Fruit fly (Drosophila melanogaster) whole organism: ENCODE data around the gene CG31817.

Experiments used
- CG8478 ChIP-seq: fragments of >200 bp; optimal IDR thresholded peaks from 2 replicates; lab custom pipeline; 2018; ENCODE audit warnings: inconsistent platforms
- Dll ChIP-seq: fragments of >200 bp; optimal IDR thresholded peaks from 2 replicates; lab custom pipeline; 2017
- EcR ChIP-seq, 2 experiments: fragments of >200 bp; optimal IDR thresholded peaks; 2 replicates each; lab custom pipeline; 2017; ENCODE audit warnings: missing biosample characterization in 2 of 2, missing genetic modification characterization in 2 of 2, missing genetic modification reagents in 2 of 2
- pan ChIP-seq: fragments of >200 bp; optimal IDR thresholded peaks from 2 replicates; lab custom pipeline; 2017
- psq ChIP-seq: fragments of >200 bp; optimal IDR thresholded peaks from 2 replicates; lab custom pipeline; 2017
- usp ChIP-seq: fragments of >200 bp; optimal IDR thresholded peaks from 2 replicates; lab custom pipeline; 2017; ENCODE audit warnings: missing biosample characterization, missing genetic modification characterization, mixed read lengths

CG31817 gene

dm6 chr2L:16350160-16350633, 12.5 kb upstream of the CG31817 start:
- no peak for TF ChIP-seq Dll (lab: Kevin White, UChicago)
- no peak for TF ChIP-seq EcR (GFP tag; optimal IDR thresholded peaks at IDR 0.05; lab: Kevin White, UChicago)
- no peak for TF ChIP-seq usp (GFP tag; lab: Kevin White, UChicago)
- no peak for TF ChIP-seq pan
- TF ChIP-seq psq (lab: Kevin White, UChicago), result no peak
- no peak for TF ChIP-seq CG8478 (lab: Kevin White, UChicago)

DNA sequence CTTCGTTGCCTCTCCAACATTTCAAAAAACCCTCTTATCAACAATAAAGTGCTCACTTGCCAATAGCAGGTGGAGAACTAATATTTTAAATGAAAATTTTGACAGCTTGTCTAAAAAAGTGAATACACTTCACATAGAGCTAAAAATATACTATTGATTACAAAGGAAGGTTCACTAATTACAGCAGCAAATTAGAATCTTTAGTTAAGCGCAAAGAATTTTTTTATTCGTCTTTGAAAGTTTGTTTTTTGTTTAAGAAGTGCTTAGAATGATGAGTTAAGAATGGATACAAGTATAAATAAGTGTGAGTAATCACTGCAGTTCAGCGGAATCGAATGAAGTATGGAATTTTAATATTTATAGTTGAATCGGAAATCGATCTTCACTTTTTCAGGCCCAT, 4.5 kb upstream of the CG31817 start, which contains the start of gene CG44405:
Gene CG44405, minus strand, starts transcription at position 101 of the 400 bp plus-strand sequence.
- TF ChIP-seq usp (GFP tag; lab: Kevin White, UChicago) (no peak), pan (no peak), Dll (lab: Kevin White, UChicago) (no peak), EcR (GFP tag; optimal IDR thresholded peaks at IDR 0.05; lab: Kevin White, UChicago) (no peak), CG8478 (lab: Kevin White, UChicago) (no peak), psq (lab: Kevin White, UChicago) (no peak)

DNA sequence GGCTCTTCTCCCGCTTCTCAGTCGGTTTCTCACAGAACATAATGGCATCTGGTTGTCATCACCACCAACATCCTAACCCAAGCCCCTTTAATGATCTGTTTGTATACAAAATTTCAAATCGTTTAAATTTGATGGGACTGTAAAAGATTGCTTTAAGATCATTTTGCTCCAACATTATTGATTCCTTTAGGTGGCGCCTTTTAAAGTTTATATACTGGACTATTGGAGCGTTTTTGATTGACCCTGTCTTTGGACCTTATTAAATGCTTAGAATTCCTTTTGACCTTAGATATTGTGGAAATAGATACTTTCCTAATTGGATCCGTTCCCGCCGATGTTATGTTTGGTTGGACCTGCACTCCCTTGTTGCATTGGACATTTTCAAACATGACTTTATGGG, 2.6 kb upstream of the CG31817 start, which contains the start of gene CG42266:
Gene CG42266, minus strand, starts transcription at position 101 of the 400 bp plus-strand sequence.
- TF ChIP-seq CG8478 (lab: Kevin White, UChicago), result no peak
- no peak for TF ChIP-seq Dll (lab: Kevin White, UChicago)
- TF ChIP-seq pan, result no peak
- no peak for TF ChIP-seq usp (GFP tag; lab: Kevin White, UChicago)
- TF ChIP-seq EcR (GFP tag; optimal IDR thresholded peaks at IDR 0.05; lab: Kevin White, UChicago), result no peak
- TF ChIP-seq psq (lab: Kevin White, UChicago), result no peak

dm6 chr2L:16329625-16330024, 8.1 kb downstream of the CG31817 start, which contains the start of gene CG4440:
CG4440 (plus strand) TSS chr2L:16329925.
- TF ChIP-seq usp (GFP tag; lab: Kevin White, UChicago) (no peak), pan (no peak), Dll (lab: Kevin White, UChicago) (no peak), EcR (GFP tag; optimal IDR thresholded peaks at IDR 0.05; lab: Kevin White, UChicago) (no peak), CG8478 (lab: Kevin White, UChicago) (no peak), psq (lab: Kevin White, UChicago) (no peak)

dm6 chr2L:16329102-16329520, 8.6 kb downstream of the CG31817 start, which contains the start of gene mRpL4:
mRpL4 (minus strand) TSS chr2L:16329132.
- TF ChIP-seq pan (no peak), EcR (GFP tag; optimal IDR thresholded peaks at IDR 0.05; lab: Kevin White, UChicago) (no peak), psq (lab: Kevin White, UChicago) (no peak), CG8478 (lab: Kevin White, UChicago) (no peak), usp (GFP tag; lab: Kevin White, UChicago) (no peak), Dll (lab: Kevin White, UChicago) (no peak)

- TF ChIP-seq CG8478 (lab: Kevin White, UChicago), result no peak
- TF ChIP-seq EcR (GFP tag; optimal IDR thresholded peaks at IDR 0.05; lab: Kevin White, UChicago), result no peak
- TF ChIP-seq psq (lab: Kevin White, UChicago), result no peak
- no peak for TF ChIP-seq usp (GFP tag; lab: Kevin White, UChicago)
- no peak for TF ChIP-seq pan
Observed at dm6 chr2L:16326892-16327291, 10.8 kb downstream of the CG31817 start, which contains the start of gene CG4278. CG4278 (plus strand) TSS chr2L:16327069.

DNA sequence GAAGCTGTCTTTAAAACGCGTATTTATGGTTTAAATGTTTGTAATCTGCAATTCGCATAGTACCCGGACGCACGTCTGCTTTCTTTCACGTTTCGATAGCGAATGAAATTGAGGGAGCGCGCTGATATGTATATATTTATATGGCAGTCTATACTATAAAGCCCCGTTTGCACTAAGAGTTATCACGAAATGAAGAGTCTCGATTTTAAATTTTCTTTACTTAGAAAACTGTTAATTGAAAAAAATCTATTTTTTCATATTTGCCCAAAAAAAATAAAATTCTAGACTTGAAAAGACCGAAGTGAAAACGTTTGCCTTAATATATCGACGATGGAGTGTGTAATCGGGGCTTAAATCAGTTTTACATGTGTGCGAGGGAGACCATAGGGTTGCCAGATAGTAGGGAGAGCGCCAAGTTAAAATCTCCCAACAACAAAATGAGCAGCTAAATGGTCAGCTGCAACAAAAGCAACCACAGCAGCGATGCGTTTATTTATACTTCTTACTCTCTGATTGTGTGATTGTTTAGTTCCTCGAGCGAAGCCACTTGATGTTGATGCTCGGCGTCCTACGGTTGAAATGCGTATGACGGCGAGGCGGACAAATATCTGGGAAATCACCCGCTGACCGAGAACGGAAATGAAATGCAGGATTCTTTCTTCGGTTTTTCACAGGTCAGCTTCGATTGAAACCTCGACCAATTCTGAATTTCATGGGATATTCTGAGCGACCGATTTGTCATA, 12.0 kb downstream of the CG31817 start, which contains the start of gene cact:
Gene cact, minus strand, starts transcription at position 693 of the 743 bp plus-strand sequence.
- TF ChIP-seq Dll (lab: Kevin White, UChicago) (no peak), psq (lab: Kevin White, UChicago) (no peak), EcR (GFP tag; optimal IDR thresholded peaks at IDR 0.05; lab: Kevin White, UChicago) (no peak), usp (GFP tag; lab: Kevin White, UChicago) (no peak), CG8478 (lab: Kevin White, UChicago) (no peak), pan (no peak)

DNA sequence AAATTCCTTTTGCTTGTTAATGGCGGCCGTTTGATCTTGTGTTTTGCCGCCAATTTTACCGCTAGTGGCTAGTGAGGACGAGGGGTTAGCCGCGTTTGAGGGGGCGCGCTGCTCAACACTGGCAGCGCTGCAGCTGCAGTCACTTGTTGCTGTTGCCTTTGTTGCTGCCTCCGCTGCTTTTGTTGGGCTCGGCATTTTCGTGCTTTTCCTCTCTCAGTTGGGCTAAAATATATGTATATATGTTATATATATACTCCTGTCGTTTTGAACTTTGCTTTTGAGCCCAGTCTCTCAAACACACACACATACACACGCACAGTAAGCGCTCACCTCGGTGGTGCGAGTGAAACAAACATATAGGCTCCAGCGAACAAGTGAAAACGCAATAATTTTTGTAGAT, 12.9 kb downstream of the CG31817 start:
- no peak for TF ChIP-seq CG8478 (lab: Kevin White, UChicago)
- TF ChIP-seq psq (lab: Kevin White, UChicago), result no peak
- TF ChIP-seq usp (GFP tag; lab: Kevin White, UChicago), result no peak
- TF ChIP-seq pan, result no peak
- TF ChIP-seq EcR (GFP tag; optimal IDR thresholded peaks at IDR 0.05; lab: Kevin White, UChicago), result no peak
- TF ChIP-seq Dll (lab: Kevin White, UChicago), result no peak

dm6 chr2L:16323544-16323943, 14.1 kb downstream of the CG31817 start:
- TF ChIP-seq usp (GFP tag; lab: Kevin White, UChicago) (no peak), Dll (lab: Kevin White, UChicago) (no peak), CG8478 (lab: Kevin White, UChicago) (no peak), EcR (GFP tag; optimal IDR thresholded peaks at IDR 0.05; lab: Kevin White, UChicago) (no peak), pan (no peak), psq (lab: Kevin White, UChicago) (no peak)

DNA sequence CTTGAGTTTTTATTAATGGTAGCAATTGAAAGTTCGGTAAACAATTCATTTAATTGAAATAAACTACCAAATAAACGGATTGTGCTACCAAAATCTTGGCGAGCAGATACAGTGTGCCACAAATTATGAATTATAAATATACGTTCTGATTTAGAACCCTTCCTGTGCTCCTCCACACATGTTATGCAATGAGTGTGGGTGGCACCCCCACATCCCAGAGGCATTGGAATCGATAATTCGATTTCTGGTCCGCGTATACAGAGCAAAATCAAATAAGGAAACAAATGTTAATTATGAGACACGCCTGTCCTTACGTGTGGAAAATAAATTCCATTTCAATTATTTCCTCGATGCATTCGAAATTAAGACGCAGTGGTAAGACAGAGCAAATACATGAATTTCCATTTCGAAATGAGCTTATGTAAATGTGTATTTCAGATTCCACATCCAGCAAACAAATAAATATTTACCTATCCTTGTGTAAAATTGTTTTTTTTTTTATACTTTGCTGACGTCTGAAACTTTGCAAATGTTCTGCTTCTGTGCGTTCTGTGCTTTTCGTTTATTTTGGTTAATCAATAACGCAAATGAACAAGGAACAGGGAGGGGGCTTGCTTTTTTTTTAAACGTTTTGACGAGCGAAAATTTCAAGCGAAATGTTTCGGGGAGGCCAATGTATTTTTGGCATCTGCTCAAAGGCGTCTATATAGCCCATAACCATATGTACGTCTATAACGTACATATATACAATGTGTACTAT, 15.6 kb downstream of the CG31817 start:
- no peak for TF ChIP-seq Dll (lab: Kevin White, UChicago)
- TF ChIP-seq usp (GFP tag; lab: Kevin White, UChicago), result no peak
- TF ChIP-seq CG8478 (lab: Kevin White, UChicago), result no peak
- no peak for TF ChIP-seq psq (lab: Kevin White, UChicago)

- TF ChIP-seq psq (lab: Kevin White, UChicago) (no peak), pan (no peak), EcR (GFP tag; optimal IDR thresholded peaks at IDR 0.05; lab: Kevin White, UChicago) (no peak), usp (GFP tag; lab: Kevin White, UChicago) (no peak), Dll (lab: Kevin White, UChicago) (no peak), CG8478 (lab: Kevin White, UChicago) (no peak)
Observed at dm6 chr2L:16321209-16321608, 16.5 kb downstream of the CG31817 start.
